Fruit fly (Drosophila melanogaster) whole organism, prepupa: ENCODE results near the gene CG33303.
A peak's percentile ranks its signal among the peaks of the same experiment; 100 is the strongest.

ENCODE experiments used
- Blimp-1 ChIP-seq: fragments of 200-800 bp; sonication (Bioruptor generic); optimal IDR thresholded peaks from 3 replicates; lab custom pipeline; 2017; ENCODE audit warnings: missing biosample characterization, missing genetic modification characterization, mild to moderate bottlenecking, moderate library complexity, missing genetic modification reagents
- CG10631 ChIP-seq: fragments of 200-800 bp; sonication (Bioruptor generic); optimal IDR thresholded peaks from 2 replicates; lab custom pipeline; 2016; ENCODE audit warnings: missing biosample characterization, missing genetic modification characterization
- CG10669 ChIP-seq: fragments of 200-800 bp; sonication (Bioruptor generic); optimal IDR thresholded peaks from 3 replicates; lab custom pipeline; 2018; ENCODE audit warnings: missing biosample characterization, mild to moderate bottlenecking, missing genetic modification characterization, moderate library complexity
- CG11762 ChIP-seq: fragments of 200-800 bp; sonication (Bioruptor generic); optimal IDR thresholded peaks from 3 replicates; lab custom pipeline; 2016; ENCODE audit warnings: missing biosample characterization, missing genetic modification characterization; ENCODE audit not compliant: insufficient read depth
- CG11902 ChIP-seq: fragments of 200-800 bp; sonication (Bioruptor generic); optimal IDR thresholded peaks from 3 replicates; lab custom pipeline; 2016; ENCODE audit warnings: missing biosample characterization, missing genetic modification characterization
- CG15336 ChIP-seq: fragments of 200-800 bp; sonication (Bioruptor generic); IDR thresholded peaks from 2 replicates; pipeline ENCODE4 v1.3.6; 2022; ENCODE audit warnings: missing biosample characterization, missing genetic modification characterization
- CG1621 ChIP-seq: fragments of 200-800 bp; sonication (Bioruptor generic); optimal IDR thresholded peaks from 3 replicates; lab custom pipeline; 2018; ENCODE audit warnings: missing biosample characterization, mild to moderate bottlenecking, missing genetic modification characterization
- CG3032 ChIP-seq: fragments of 200-800 bp; optimal IDR thresholded peaks from 2 replicates; lab custom pipeline; 2019; ENCODE audit warnings: missing biosample characterization, mild to moderate bottlenecking, missing genetic modification characterization, moderate library complexity
- CG31627 ChIP-seq: fragments of 200-800 bp; sonication (Bioruptor generic); optimal IDR thresholded peaks from 3 replicates; lab custom pipeline; 2016; ENCODE audit warnings: missing biosample characterization, missing genetic modification characterization
- CG32006 ChIP-seq: fragments of 200-800 bp; sonication (Bioruptor generic); optimal IDR thresholded peaks from 3 replicates; lab custom pipeline; 2017; ENCODE audit warnings: missing biosample characterization, mild to moderate bottlenecking, missing genetic modification characterization
- CG6163 ChIP-seq: fragments of 200-800 bp; sonication (Bioruptor generic); IDR thresholded peaks from 3 replicates; pipeline ENCODE4 v1.3.6; 2022; ENCODE audit warnings: missing biosample characterization, missing genetic modification characterization
- CG6792 ChIP-seq: fragments of 200-800 bp; sonication (Bioruptor generic); optimal IDR thresholded peaks from 3 replicates; lab custom pipeline; 2016; ENCODE audit warnings: missing biosample characterization, missing genetic modification characterization
- CG6808 ChIP-seq: fragments of 200-800 bp; sonication (Bioruptor generic); optimal IDR thresholded peaks from 3 replicates; lab custom pipeline; 2017; ENCODE audit warnings: missing biosample characterization, missing genetic modification characterization, mild to moderate bottlenecking, moderate library complexity, missing genetic modification reagents
- CG6854 ChIP-seq: fragments of 200-800 bp; sonication (Bioruptor generic); optimal IDR thresholded peaks from 2 replicates; lab custom pipeline; 2017; ENCODE audit warnings: missing biosample characterization, mild to moderate bottlenecking, missing genetic modification characterization
- CG7368 ChIP-seq: fragments of 200-800 bp; sonication (Bioruptor generic); optimal IDR thresholded peaks from 3 replicates; lab custom pipeline; 2016; ENCODE audit warnings: missing biosample characterization, missing genetic modification characterization
- CG8119 ChIP-seq: fragments of 200-800 bp; sonication (Bioruptor generic); IDR thresholded peaks from 3 replicates; pipeline ENCODE4 v1.3.6; 2022; ENCODE audit warnings: missing biosample characterization, missing genetic modification characterization
- CG8632 ChIP-seq: fragments of 200-800 bp; sonication (Bioruptor generic); optimal IDR thresholded peaks from 3 replicates; lab custom pipeline; 2016; ENCODE audit warnings: missing biosample characterization, missing genetic modification characterization
- CG9139 ChIP-seq: fragments of 200-800 bp; sonication (Bioruptor generic); optimal IDR thresholded peaks from 3 replicates; lab custom pipeline; 2017; ENCODE audit warnings: missing biosample characterization, mild to moderate bottlenecking, missing genetic modification characterization
- Eip75B ChIP-seq: fragments of 200-800 bp; sonication (Bioruptor generic); optimal IDR thresholded peaks from 3 replicates; lab custom pipeline; 2016; ENCODE audit warnings: missing biosample characterization, missing genetic modification characterization
- Eip78C ChIP-seq: fragments of 200-800 bp; sonication (Bioruptor generic); peaks from one replicate; lab custom pipeline; 2016; ENCODE audit warnings: missing biosample characterization, missing genetic modification characterization
- Eip93F ChIP-seq: fragments of 200-800 bp; sonication (Bioruptor generic); optimal IDR thresholded peaks from 2 replicates; lab custom pipeline; 2016; ENCODE audit warnings: missing biosample characterization, mild to moderate bottlenecking, missing genetic modification characterization
- Ets96B ChIP-seq: fragments of 200-800 bp; optimal IDR thresholded peaks from 2 replicates; lab custom pipeline; 2019; ENCODE audit warnings: missing biosample characterization, mild to moderate bottlenecking, missing genetic modification characterization, moderate library complexity
- Hr38 ChIP-seq: sonication (Bioruptor generic); optimal IDR thresholded peaks from 2 replicates; lab custom pipeline; 2016; ENCODE audit warnings: missing biosample characterization, missing genetic modification characterization
- Hr39 ChIP-seq: fragments of 200-800 bp; sonication (Bioruptor generic); optimal IDR thresholded peaks from 2 replicates; lab custom pipeline; 2016; ENCODE audit warnings: missing biosample characterization, missing genetic modification characterization
- Hr4 ChIP-seq: fragments of 200-800 bp; sonication (Bioruptor generic); optimal IDR thresholded peaks from 3 replicates; lab custom pipeline; 2016; ENCODE audit warnings: missing biosample characterization, missing genetic modification characterization
- Sox102F ChIP-seq: fragments of 200-800 bp; sonication (Bioruptor generic); optimal IDR thresholded peaks from 2 replicates; lab custom pipeline; 2016; ENCODE audit warnings: missing biosample characterization, mild to moderate bottlenecking, missing genetic modification characterization
- Sox14 ChIP-seq: fragments of 200-800 bp; sonication (Bioruptor generic); optimal IDR thresholded peaks from 3 replicates; lab custom pipeline; 2016; ENCODE audit warnings: missing biosample characterization, missing genetic modification characterization
- Sox15 ChIP-seq: fragments of 200-800 bp; sonication (Bioruptor generic); optimal IDR thresholded peaks from 3 replicates; lab custom pipeline; 2016; ENCODE audit warnings: missing biosample characterization, missing genetic modification characterization
- achi ChIP-seq: fragments of 200-800 bp; sonication (Bioruptor generic); optimal IDR thresholded peaks from 3 replicates; lab custom pipeline; 2016; ENCODE audit warnings: missing biosample characterization, missing genetic modification characterization
- cyc ChIP-seq: fragments of 200-800 bp; sonication (Bioruptor generic); optimal IDR thresholded peaks from 3 replicates; lab custom pipeline; 2016; ENCODE audit warnings: missing biosample characterization, missing genetic modification characterization
- fd59A ChIP-seq: fragments of 200-800 bp; sonication (Bioruptor generic); optimal IDR thresholded peaks from 2 replicates; lab custom pipeline; 2017; ENCODE audit warnings: missing biosample characterization, mild to moderate bottlenecking, missing genetic modification characterization, missing genetic modification reagents
- fd85E ChIP-seq: fragments of 200-800 bp; sonication (Bioruptor generic); optimal IDR thresholded peaks from 3 replicates; lab custom pipeline; 2016; ENCODE audit warnings: missing biosample characterization, missing genetic modification characterization
- fkh ChIP-seq: fragments of 200-800 bp; sonication (Bioruptor generic); optimal IDR thresholded peaks from 3 replicates; lab custom pipeline; 2017; ENCODE audit warnings: missing biosample characterization, mild to moderate bottlenecking, missing genetic modification characterization, moderate library complexity
- lz ChIP-seq: fragments of 200-800 bp; sonication (Bioruptor generic); optimal IDR thresholded peaks from 3 replicates; lab custom pipeline; 2016; ENCODE audit warnings: missing biosample characterization, missing genetic modification characterization
- salr ChIP-seq, 2 experiments: fragments of 200-800 bp; sonication (Bioruptor generic); optimal IDR thresholded peaks; 3 replicates each; lab custom pipeline; 2016 to 2018; ENCODE audit warnings: missing biosample characterization in 2 of 2, missing genetic modification characterization in 2 of 2, mild to moderate bottlenecking in 1 of 2
- ss ChIP-seq, 2 experiments: fragments of 200-800 bp; sonication (Bioruptor generic); optimal IDR thresholded peaks; 2 replicates in 1 of 2; 3 replicates in 1 of 2; lab custom pipeline; 2017 to 2018; ENCODE audit warnings: mild to moderate bottlenecking in 2 of 2, missing biosample characterization in 2 of 2, missing genetic modification characterization in 2 of 2, moderate library complexity in 1 of 2
- svp ChIP-seq: fragments of 200-800 bp; sonication (Bioruptor generic); peaks from one replicate; lab custom pipeline; 2016; ENCODE audit warnings: missing biosample characterization, missing genetic modification characterization
- topi ChIP-seq: fragments of 200-800 bp; sonication (Bioruptor generic); optimal IDR thresholded peaks from 3 replicates; lab custom pipeline; 2016; ENCODE audit warnings: missing biosample characterization, missing genetic modification characterization
- vri ChIP-seq: fragments of 200-800 bp; sonication (Bioruptor generic); optimal IDR thresholded peaks from 3 replicates; lab custom pipeline; 2016; ENCODE audit warnings: missing biosample characterization, mild to moderate bottlenecking, missing genetic modification characterization

The CG33303 gene

DNA sequence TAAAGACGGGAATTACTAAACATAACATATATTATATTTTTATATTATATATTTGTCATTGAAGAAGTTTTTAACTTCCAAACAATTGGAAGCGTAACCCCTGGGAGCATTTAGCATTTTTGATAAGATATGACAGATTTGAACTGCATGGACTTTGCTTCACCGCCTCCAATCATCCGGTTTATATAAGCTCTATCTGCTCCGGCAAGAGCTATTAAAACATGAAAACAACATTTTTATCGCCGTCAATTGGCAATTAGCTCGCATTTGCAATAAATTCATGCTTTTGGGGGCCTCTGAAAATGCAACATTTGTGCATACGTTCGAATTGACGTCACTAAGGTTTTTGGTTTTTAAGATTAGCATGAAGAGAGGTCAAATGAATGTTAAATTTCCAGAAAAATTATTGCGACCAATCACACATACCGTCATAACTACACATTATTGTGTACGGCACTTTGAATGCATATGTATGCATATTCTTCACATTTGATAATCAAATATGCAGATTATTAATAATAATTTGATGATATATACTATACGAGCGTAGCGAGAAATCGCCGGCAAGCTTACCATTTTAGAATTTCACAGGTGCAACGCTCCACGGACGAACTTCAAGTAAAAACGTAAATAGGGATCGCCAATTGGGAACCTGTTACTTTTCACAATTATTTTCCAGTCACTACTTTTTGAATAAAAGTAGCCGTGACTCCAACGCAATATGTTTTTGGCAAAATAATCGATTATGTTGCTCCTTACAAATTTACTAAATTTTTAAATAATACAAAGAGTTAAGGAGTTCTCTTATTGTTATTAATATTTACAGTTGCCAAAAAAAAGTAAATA, 20.3 kb upstream of the CG33303 start, which contains the start of gene Mdh1:
Gene Mdh1 (minus strand): TSS at position 691 of the 846 bp plus-strand sequence.
- TF ChIP-seq Eip75B (GFP tag; lab: Kevin White, UChicago) (no peak), CG6808 (GFP tag; lab: Kevin White, UChicago) (peak; percentile 4), vri (GFP tag; lab: Kevin White, UChicago) (peak; percentile 55), ss (GFP tag; optimal IDR thresholded peaks at IDR 0.05; lab: Kevin White, UChicago) (peak; percentile 11 to 40), Eip93F (GFP tag; lab: Kevin White, UChicago) (peak; percentile 18), Ets96B (no peak), Eip78C (GFP tag; lab: Kevin White, UChicago) (peak; percentile 64)

DNA sequence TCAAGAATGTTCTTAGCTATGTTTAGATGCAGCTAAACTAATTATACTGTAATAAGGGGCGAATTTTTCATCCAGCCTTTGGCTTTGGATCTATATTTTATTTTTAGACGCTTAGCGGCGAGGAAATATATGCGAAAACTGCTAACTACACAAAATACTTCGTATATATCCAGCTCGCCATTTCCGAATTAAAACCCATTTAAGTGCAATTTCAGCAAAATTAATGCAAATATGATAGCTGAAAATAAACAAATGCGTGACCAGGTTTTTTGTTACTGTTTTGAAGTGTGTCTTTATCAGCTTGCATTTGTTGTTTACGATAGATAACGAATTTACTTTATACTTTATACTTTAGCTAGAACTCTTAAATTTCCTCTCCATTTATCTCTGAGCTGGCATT, 19.5 kb upstream of the CG33303 start:
- no peak for TF ChIP-seq CG8119
- no peak for TF ChIP-seq CG10669 (GFP tag; lab: Kevin White, UChicago)
- TF ChIP-seq Eip75B (GFP tag; lab: Kevin White, UChicago) = no peak
- no peak for TF ChIP-seq Sox15 (GFP tag; lab: Kevin White, UChicago)
- no peak for TF ChIP-seq lz (GFP tag; lab: Kevin White, UChicago)
- TF ChIP-seq achi (GFP tag; lab: Kevin White, UChicago) = no peak
- no peak for TF ChIP-seq CG11762 (GFP tag; lab: Kevin White, UChicago)
- no peak for TF ChIP-seq CG6792 (GFP tag; lab: Kevin White, UChicago)
- TF ChIP-seq CG3032 (tag; lab: Kevin White, UChicago) = no peak
- TF ChIP-seq CG32006 (GFP tag; lab: Kevin White, UChicago) = no peak
- TF ChIP-seq CG11902 (GFP tag; lab: Kevin White, UChicago) = no peak
- no peak for TF ChIP-seq CG10631 (GFP tag; lab: Kevin White, UChicago)
- TF ChIP-seq Eip93F (GFP tag; lab: Kevin White, UChicago) = no peak
- no peak for TF ChIP-seq CG6854 (GFP tag; lab: Kevin White, UChicago)
- TF ChIP-seq svp (GFP tag; lab: Kevin White, UChicago) = no peak
- no peak for TF ChIP-seq vri (GFP tag; lab: Kevin White, UChicago)
- no peak for TF ChIP-seq Eip78C (GFP tag; lab: Kevin White, UChicago)
- TF ChIP-seq Hr4 = no peak
- no peak for TF ChIP-seq CG9139 (GFP tag; lab: Kevin White, UChicago)

DNA sequence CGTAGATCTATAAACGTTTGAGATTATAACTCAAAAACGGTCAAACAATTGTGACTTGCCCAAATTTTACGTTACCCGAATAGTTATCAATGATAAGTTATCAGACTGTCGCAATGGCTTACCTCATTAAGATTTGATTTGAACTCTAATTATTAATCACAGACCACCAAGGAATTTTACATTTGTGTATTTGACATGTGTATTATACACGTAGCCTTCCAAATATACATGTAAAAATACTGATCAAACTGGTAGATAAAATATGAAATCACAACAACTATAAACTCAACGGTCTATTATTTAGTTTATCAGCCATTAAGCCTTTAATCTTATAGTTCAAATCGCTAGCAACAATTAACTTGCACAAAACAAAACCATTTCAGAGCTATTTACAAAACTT, 17.9 kb upstream of the CG33303 start:
- TF ChIP-seq Sox15 (GFP tag; lab: Kevin White, UChicago) (no peak), vri (GFP tag; lab: Kevin White, UChicago) (peak; percentile 18)

DNA sequence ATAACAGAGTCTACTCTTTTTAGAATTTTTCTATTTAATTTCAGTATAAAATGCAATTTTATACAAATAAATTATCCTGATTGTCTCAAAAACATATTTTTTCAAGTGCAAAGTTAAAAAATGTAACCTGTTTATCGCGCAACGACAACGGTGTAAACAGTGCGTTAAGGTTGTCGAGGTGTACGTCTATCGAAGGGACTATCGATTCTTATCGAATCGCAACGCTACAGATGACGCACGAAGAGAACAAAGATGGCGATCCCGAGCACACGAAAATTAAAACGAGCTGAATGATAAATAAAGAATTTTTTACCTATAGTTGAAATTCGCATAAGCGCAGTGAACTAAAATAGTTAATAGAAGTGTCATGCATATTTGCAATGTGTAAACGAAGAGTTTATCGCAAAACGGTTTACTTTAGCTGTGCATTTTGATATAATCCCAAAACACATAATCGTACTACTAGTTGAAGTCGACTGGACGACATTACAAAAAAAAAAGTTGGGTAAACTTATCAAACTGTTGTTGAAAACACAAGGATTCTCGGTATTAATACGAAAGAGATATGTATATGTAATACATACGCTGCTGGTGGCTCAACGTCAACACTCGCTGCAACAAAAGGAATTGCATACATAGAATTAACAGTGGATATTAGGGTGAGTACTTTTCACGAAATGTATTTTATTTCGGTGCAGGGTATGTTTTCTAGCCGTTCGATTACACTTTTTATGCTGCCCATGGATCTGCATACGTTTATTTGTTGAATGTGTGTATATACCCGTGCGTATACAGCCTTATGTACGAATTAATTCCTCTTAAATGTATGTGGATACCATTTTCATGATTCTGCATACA, 12.5 kb upstream of the CG33303 start, which contains the start of gene da:
Gene da (plus strand): TSS at position 237 of the 858 bp plus-strand sequence.
- TF ChIP-seq salr (GFP tag; optimal IDR thresholded peaks at IDR 0.05; lab: Kevin White, UChicago) = peak in 1 of 2 experiments; percentile 28
- TF ChIP-seq Hr39 (GFP tag; lab: Kevin White, UChicago) = peak; percentile 63
- TF ChIP-seq Hr38 (GFP tag; lab: Kevin White, UChicago) = no peak
- TF ChIP-seq lz (GFP tag; lab: Kevin White, UChicago) = peak; percentile 61
- peak; percentile 80 for TF ChIP-seq Sox14
- TF ChIP-seq fd59A (GFP tag; lab: Kevin White, UChicago) = no peak
- no peak for TF ChIP-seq svp (GFP tag; lab: Kevin White, UChicago)
- TF ChIP-seq CG10669 (GFP tag; lab: Kevin White, UChicago) = peak; percentile 22
- TF ChIP-seq CG7368 (GFP tag; lab: Kevin White, UChicago) = peak; percentile 24
- peak; percentile 50 for TF ChIP-seq cyc (GFP tag; lab: Kevin White, UChicago)
- peak; percentile 17 for TF ChIP-seq Blimp-1
- no peak for TF ChIP-seq CG6163 (GFP tag; lab: Robert Waterston, UW)
- peak; percentile 47 for TF ChIP-seq fkh (GFP tag; lab: Kevin White, UChicago)
- TF ChIP-seq CG31627 (GFP tag; lab: Kevin White, UChicago) = peak; percentile 58
- peak; percentile 67 for TF ChIP-seq Eip75B (GFP tag; lab: Kevin White, UChicago)
- peak; percentile 73 for TF ChIP-seq Eip78C (GFP tag; lab: Kevin White, UChicago)
- TF ChIP-seq Sox102F (GFP tag; lab: Kevin White, UChicago) = peak; percentile 4
- TF ChIP-seq topi = peak; percentile 44
- no peak for TF ChIP-seq fd85E (GFP tag; lab: Kevin White, UChicago)
- TF ChIP-seq Ets96B = peak; percentile 24
- no peak for TF ChIP-seq CG8632 (GFP tag; lab: Kevin White, UChicago)
- no peak for TF ChIP-seq CG1621
- TF ChIP-seq CG15336 (GFP tag; lab: Robert Waterston, UW) = 0 out of 2 replicates have a peak, but pooled peaks have one; percentile 31
- TF ChIP-seq CG11762 (GFP tag; lab: Kevin White, UChicago) = no peak
- no peak for TF ChIP-seq CG9139 (GFP tag; lab: Kevin White, UChicago)
- TF ChIP-seq ss (GFP tag; optimal IDR thresholded peaks at IDR 0.05; lab: Kevin White, UChicago) = peak in 1 of 2 experiments; percentile 24
